Fruit fly (Drosophila melanogaster) whole organism, embryonic: ENCODE data around the gene CG2712.

Experiments
- Ada2b ChIP-seq: fragments of 200-800 bp; sonication (Bioruptor generic); IDR thresholded peaks from 2 replicates; pipeline ENCODE4 v1.3.6; 2022; ENCODE audit warnings: missing biosample characterization, missing genetic modification characterization
- Atf6 ChIP-seq: fragments of 200-800 bp; sonication (Bioruptor generic); IDR thresholded peaks from 2 replicates; pipeline ENCODE4 v1.3.6; 2022; ENCODE audit warnings: missing biosample characterization, missing genetic modification characterization
- CG10209 ChIP-seq: fragments of 200-800 bp; sonication (Bioruptor generic); optimal IDR thresholded peaks from 3 replicates; lab custom pipeline; 2017; ENCODE audit warnings: missing biosample characterization, mild to moderate bottlenecking, missing genetic modification characterization, missing genetic modification reagents
- CG1024 ChIP-seq: fragments of 200-800 bp; sonication (Bioruptor generic); IDR thresholded peaks from 2 replicates; pipeline ENCODE4 v1.3.6; 2022; ENCODE audit warnings: missing biosample characterization, missing genetic modification characterization
- CG10959 ChIP-seq: fragments of 200-800 bp; sonication (Bioruptor generic); IDR thresholded peaks from 2 replicates; pipeline ENCODE4 v1.3.6; 2022; ENCODE audit warnings: missing biosample characterization, missing genetic modification characterization
- CG11695 ChIP-seq: fragments of 200-800 bp; sonication (Bioruptor generic); IDR thresholded peaks from 3 replicates; pipeline ENCODE4 v1.3.6; 2022; ENCODE audit warnings: missing biosample characterization, missing genetic modification characterization
- CG12236 ChIP-seq: fragments of 200-800 bp; sonication (Bioruptor generic); optimal IDR thresholded peaks from 2 replicates; lab custom pipeline; 2016; ENCODE audit warnings: missing biosample characterization, missing genetic modification characterization
- CG1233 ChIP-seq: fragments of 200-800 bp; sonication (Bioruptor generic); optimal IDR thresholded peaks from 4 replicates; lab custom pipeline; 2018; ENCODE audit warnings: missing biosample characterization, mild to moderate bottlenecking, missing genetic modification characterization
- CG14667 ChIP-seq: fragments of 200-800 bp; sonication (Bioruptor generic); IDR thresholded peaks from 2 replicates; pipeline ENCODE4 v1.3.6; 2022; ENCODE audit warnings: missing biosample characterization, missing genetic modification characterization
- CG17328 ChIP-seq: fragments of 200-800 bp; sonication (Bioruptor generic); IDR thresholded peaks from 2 replicates; pipeline ENCODE4 v1.3.6; 2022; ENCODE audit warnings: missing biosample characterization, missing genetic modification characterization
- CG18262 ChIP-seq: fragments of 200-800 bp; optimal IDR thresholded peaks from 3 replicates; lab custom pipeline; 2019; ENCODE audit warnings: missing biosample characterization, mild to moderate bottlenecking, missing genetic modification characterization, moderate library complexity
- CG2199 ChIP-seq: fragments of 200-800 bp; sonication (Bioruptor generic); IDR thresholded peaks from 3 replicates; pipeline ENCODE4 v1.3.6; 2022; ENCODE audit warnings: missing biosample characterization, missing genetic modification characterization
- CG31388 ChIP-seq: fragments of 200-800 bp; sonication (Bioruptor generic); optimal IDR thresholded peaks from 2 replicates; lab custom pipeline; 2016; ENCODE audit warnings: missing biosample characterization, missing genetic modification characterization
- CG4854 ChIP-seq: fragments of 200-800 bp; sonication (Bioruptor generic); optimal IDR thresholded peaks from 2 replicates; lab custom pipeline; 2016; ENCODE audit warnings: missing biosample characterization, missing genetic modification characterization, inconsistent platforms
- CG6813 ChIP-seq: fragments of 200-800 bp; sonication (Bioruptor generic); optimal IDR thresholded peaks from 2 replicates; lab custom pipeline; 2017; ENCODE audit warnings: missing biosample characterization, missing genetic modification characterization, mild to moderate bottlenecking, moderate library complexity, missing genetic modification reagents
- CG6854 ChIP-seq: fragments of 200-800 bp; sonication (Bioruptor generic); optimal IDR thresholded peaks from 3 replicates; lab custom pipeline; 2017; ENCODE audit warnings: missing biosample characterization, mild to moderate bottlenecking, missing genetic modification characterization
- CG7271 ChIP-seq: fragments of 200-800 bp; sonication (Bioruptor generic); optimal IDR thresholded peaks from 2 replicates; lab custom pipeline; 2018; ENCODE audit warnings: missing biosample characterization, mild to moderate bottlenecking, missing genetic modification characterization, moderate library complexity
- CG7839 ChIP-seq: fragments of 200-800 bp; sonication (Bioruptor generic); optimal IDR thresholded peaks from 3 replicates; lab custom pipeline; 2018; ENCODE audit warnings: missing biosample characterization, mild to moderate bottlenecking, missing genetic modification characterization, moderate library complexity
- CG7928 ChIP-seq: fragments of 200-800 bp; sonication (Bioruptor generic); optimal IDR thresholded peaks from 2 replicates; lab custom pipeline; 2017; ENCODE audit warnings: missing biosample characterization, mild to moderate bottlenecking, missing genetic modification characterization
- CG8290 ChIP-seq, 3 experiments: fragments of 200-800 bp; sonication (Bioruptor generic); optimal IDR thresholded peaks; 2 replicates each; lab custom pipeline; 2016 to 2019; ENCODE audit warnings: missing biosample characterization in 3 of 3, missing genetic modification characterization in 3 of 3, mild to moderate bottlenecking in 2 of 3, moderate library complexity in 1 of 3
- Dad ChIP-seq: fragments of 200-800 bp; sonication (Bioruptor generic); optimal IDR thresholded peaks from 3 replicates; lab custom pipeline; 2016; ENCODE audit warnings: missing biosample characterization, missing genetic modification characterization
- Deaf1 ChIP-seq: fragments of 200-800 bp; optimal IDR thresholded peaks from 3 replicates; lab custom pipeline; 2019; ENCODE audit warnings: missing biosample characterization, mild to moderate bottlenecking, missing genetic modification characterization, moderate library complexity
- Dll ChIP-seq: fragments of 200-800 bp; sonication (Bioruptor generic); IDR thresholded peaks from 4 replicates; pipeline ENCODE4 v1.3.6; 2022; ENCODE audit warnings: missing biosample characterization, missing genetic modification characterization; ENCODE audit not compliant: partially characterized antibody
- Ets65A ChIP-seq: fragments of 200-800 bp; sonication (Bioruptor generic); peaks from one replicate; lab custom pipeline; 2016; ENCODE audit warnings: missing biosample characterization, missing genetic modification characterization
- Gug ChIP-seq: fragments of 200-800 bp; sonication (Bioruptor generic); IDR thresholded peaks from 4 replicates; pipeline ENCODE4 v1.3.6; 2022; ENCODE audit warnings: missing biosample characterization, missing genetic modification characterization
- HLHmδ ChIP-seq: fragments of 200-800 bp; sonication (Bioruptor generic); optimal IDR thresholded peaks from 2 replicates; lab custom pipeline; 2018; ENCODE audit warnings: missing biosample characterization, mild to moderate bottlenecking, missing genetic modification characterization, moderate library complexity
- HmgD ChIP-seq: fragments of 200-800 bp; sonication (Bioruptor generic); optimal IDR thresholded peaks from 3 replicates; lab custom pipeline; 2016; ENCODE audit warnings: missing biosample characterization, missing genetic modification characterization
- Jarid2 ChIP-seq: fragments of 200-800 bp; sonication (Bioruptor generic); optimal IDR thresholded peaks from 3 replicates; lab custom pipeline; 2017; ENCODE audit warnings: mild to moderate bottlenecking, missing biosample characterization, missing genetic modification reagents, missing genetic modification characterization
- Mrtf ChIP-seq: fragments of 200-800 bp; sonication (Bioruptor generic); IDR thresholded peaks from 3 replicates; pipeline ENCODE4 v1.3.6; 2022; ENCODE audit warnings: missing biosample characterization, missing genetic modification characterization
- Nf-YC ChIP-seq: fragments of 200-800 bp; optimal IDR thresholded peaks from 3 replicates; lab custom pipeline; 2019; ENCODE audit warnings: missing biosample characterization, mild to moderate bottlenecking, missing genetic modification characterization, moderate library complexity
- PHDP ChIP-seq: fragments of 200-800 bp; sonication (Bioruptor generic); optimal IDR thresholded peaks from 3 replicates; lab custom pipeline; 2018; ENCODE audit warnings: missing biosample characterization, mild to moderate bottlenecking, missing genetic modification characterization, moderate library complexity
- Six4 ChIP-seq: fragments of 200-800 bp; sonication (Bioruptor generic); optimal IDR thresholded peaks from 2 replicates; lab custom pipeline; 2016; ENCODE audit warnings: missing biosample characterization, missing genetic modification characterization
- Sry-δ ChIP-seq: fragments of 200-800 bp; sonication (Bioruptor generic); optimal IDR thresholded peaks from 2 replicates; lab custom pipeline; 2016; ENCODE audit warnings: missing biosample characterization, missing genetic modification characterization
- Tbp ChIP-seq: fragments of >200 bp; optimal IDR thresholded peaks from 2 replicates; lab custom pipeline; 2018; ENCODE audit warnings: missing biosample characterization, missing genetic modification characterization
- btn ChIP-seq: fragments of 200-800 bp; sonication (Bioruptor generic); optimal IDR thresholded peaks from 2 replicates; lab custom pipeline; 2016; ENCODE audit warnings: missing biosample characterization, missing genetic modification characterization
- dan ChIP-seq: fragments of 200-800 bp; sonication (Bioruptor generic); IDR thresholded peaks from 2 replicates; pipeline ENCODE4 v1.3.6; 2022; ENCODE audit warnings: missing biosample characterization, missing genetic modification characterization
- fd64A ChIP-seq: fragments of 200-800 bp; sonication (Bioruptor generic); optimal IDR thresholded peaks from 3 replicates; lab custom pipeline; 2018; ENCODE audit warnings: missing biosample characterization, mild to moderate bottlenecking, missing genetic modification characterization
- jigr1 ChIP-seq: fragments of 200-800 bp; sonication (Bioruptor generic); IDR thresholded peaks from 3 replicates; pipeline ENCODE4 v1.3.6; 2022; ENCODE audit warnings: missing biosample characterization, missing genetic modification characterization
- jing ChIP-seq: fragments of 200-800 bp; sonication (Bioruptor generic); optimal IDR thresholded peaks from 2 replicates; lab custom pipeline; 2018; ENCODE audit warnings: missing biosample characterization, mild to moderate bottlenecking, missing genetic modification characterization
- kni ChIP-seq: fragments of 200-800 bp; sonication (Bioruptor generic); optimal IDR thresholded peaks from 3 replicates; lab custom pipeline; 2017; ENCODE audit warnings: mild to moderate bottlenecking, missing biosample characterization, missing genetic modification reagents, missing genetic modification characterization
- nom ChIP-seq: fragments of 200-800 bp; sonication (Bioruptor generic); optimal IDR thresholded peaks from 2 replicates; lab custom pipeline; 2017; ENCODE audit warnings: missing biosample characterization, missing genetic modification characterization, mild to moderate bottlenecking, moderate library complexity, missing genetic modification reagents
- pan ChIP-seq, 4 experiments: fragments of >200 bp in 3 of 4; fragments of 200-800 bp in 1 of 4; sonication (Bioruptor generic) in 1 of 4; optimal IDR thresholded peaks in 3 of 4; IDR thresholded peaks in 1 of 4; 2 replicates each; pipeline versions ENCODE4 v1.3.6 to Lab custom; 2017 to 2022; ENCODE audit warnings: missing biosample characterization in 2 of 4, missing genetic modification characterization in 2 of 4, mixed read lengths in 1 of 4
- pb ChIP-seq: fragments of 200-800 bp; sonication (Bioruptor generic); optimal IDR thresholded peaks from 3 replicates; lab custom pipeline; 2016; ENCODE audit warnings: missing biosample characterization, missing genetic modification characterization
- pzg ChIP-seq: fragments of 200-800 bp; sonication (Bioruptor generic); optimal IDR thresholded peaks from 3 replicates; lab custom pipeline; 2018; ENCODE audit warnings: missing biosample characterization, mild to moderate bottlenecking, missing genetic modification characterization, moderate library complexity
- shn ChIP-seq: fragments of 200-800 bp; sonication (Bioruptor generic); optimal IDR thresholded peaks from 3 replicates; lab custom pipeline; 2016; ENCODE audit warnings: missing biosample characterization, missing genetic modification characterization
- slbo ChIP-seq: fragments of 200-800 bp; sonication (Bioruptor generic); IDR thresholded peaks from 2 replicates; pipeline ENCODE4 v1.3.6; 2022; ENCODE audit warnings: missing biosample characterization, missing genetic modification characterization
- sqz ChIP-seq: fragments of 200-800 bp; sonication (Bioruptor generic); optimal IDR thresholded peaks from 3 replicates; lab custom pipeline; 2018; ENCODE audit warnings: missing biosample characterization, mild to moderate bottlenecking, missing genetic modification characterization
- zen ChIP-seq: fragments of 200-800 bp; sonication (Bioruptor generic); optimal IDR thresholded peaks from 3 replicates; lab custom pipeline; 2018; ENCODE audit warnings: missing biosample characterization, mild to moderate bottlenecking, missing genetic modification characterization, moderate library complexity
- zen2 ChIP-seq: fragments of 200-800 bp; sonication (Bioruptor generic); IDR thresholded peaks from 3 replicates; pipeline ENCODE4 v1.3.6; 2022; ENCODE audit warnings: missing biosample characterization, missing genetic modification characterization; ENCODE audit not compliant: partially characterized antibody
- zf30C ChIP-seq: fragments of 200-800 bp; sonication (Bioruptor generic); optimal IDR thresholded peaks from 3 replicates; lab custom pipeline; 2018; ENCODE audit warnings: missing biosample characterization, mild to moderate bottlenecking, missing genetic modification characterization

CG2712 gene

DNA sequence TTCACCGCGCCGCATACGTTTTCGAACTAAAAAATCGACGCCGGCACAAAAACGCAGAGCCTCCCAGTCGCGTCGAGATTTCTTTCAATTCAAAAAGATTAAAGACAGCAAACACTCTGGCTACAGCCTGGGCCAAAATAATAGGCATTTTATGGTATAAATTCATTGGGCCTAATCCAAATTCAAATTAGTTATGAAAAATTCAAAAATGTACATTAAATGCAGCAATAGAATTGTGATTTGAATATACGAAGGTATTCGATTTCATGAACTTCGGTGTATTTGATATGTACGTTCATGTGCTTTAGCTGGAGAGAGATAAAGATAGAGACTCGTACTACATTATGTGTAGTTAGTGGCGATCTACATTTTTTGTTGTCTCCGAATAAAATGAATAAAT lies 11.8 kb downstream of the CG2712 start, which contains the start of gene Syx4 (continued):
- no peak for TF ChIP-seq dan (GFP tag; lab: Robert Waterston, UW)
- no peak for TF ChIP-seq Dll (GFP tag; lab: Robert Waterston, UW)
- TF ChIP-seq HLHmδ (GFP tag; lab: Kevin White, UChicago): no peak
- TF ChIP-seq shn (GFP tag; lab: Kevin White, UChicago): peak; percentile 76
- peak; percentile 90 for TF ChIP-seq CG10209 (GFP tag; lab: Kevin White, UChicago)
- no peak for TF ChIP-seq pan (optimal IDR thresholded peaks at IDR 0.05; lab: Kevin White, UChicago)
- peak in 1 of 2 experiments; percentile 93 for TF ChIP-seq pan (GFP tag; optimal IDR thresholded peaks at IDR 0.05 in 1 of 2, IDR thresholded peaks at IDR 0.05 in 1 of 2)
- TF ChIP-seq CG2199 (GFP tag; lab: Robert Waterston, UW): peak; percentile 79; the same call in 2 of the 3 replicates
- peak; percentile 79 for TF ChIP-seq Dad (GFP tag; lab: Kevin White, UChicago)
- peak; percentile 3 for TF ChIP-seq CG8290 (GFP tag; optimal IDR thresholded peaks at IDR 0.05; lab: Kevin White, UChicago)
- TF ChIP-seq CG8290 (tag; optimal IDR thresholded peaks at IDR 0.05; lab: Kevin White, UChicago): peak in 1 of 2 experiments; percentile 98
- peak; percentile 55 for TF ChIP-seq Sry-δ
- TF ChIP-seq kni (GFP tag; lab: Kevin White, UChicago): no peak
- TF ChIP-seq Deaf1 (tag; lab: Kevin White, UChicago): peak; percentile 72
- TF ChIP-seq pb (GFP tag; lab: Kevin White, UChicago): peak; percentile 81
- peak; percentile 91 for TF ChIP-seq CG6854 (GFP tag; lab: Kevin White, UChicago)
- peak; percentile 91 for TF ChIP-seq CG17328 (GFP tag; lab: Robert Waterston, UW)
- TF ChIP-seq fd64A (GFP tag; lab: Kevin White, UChicago): peak; percentile 49
- TF ChIP-seq zen (tag; lab: Kevin White, UChicago): peak; percentile 52
- TF ChIP-seq zf30C: no peak
- TF ChIP-seq btn: peak; percentile 75
- TF ChIP-seq CG14667 (GFP tag; lab: Robert Waterston, UW): peak; percentile 78
- peak; percentile 72 for TF ChIP-seq Six4 (GFP tag; lab: Kevin White, UChicago)
- TF ChIP-seq zen2 (GFP tag; lab: Robert Waterston, UW): no peak
- peak; percentile 65 for TF ChIP-seq CG31388 (GFP tag; lab: Kevin White, UChicago)
- TF ChIP-seq Mrtf (GFP tag; lab: Robert Waterston, UW): peak; percentile 86
- peak; percentile 80; the same call in 3 of the 4 replicates for TF ChIP-seq Gug (GFP tag; lab: Robert Waterston, UW)
- TF ChIP-seq CG10959 (GFP tag; lab: Robert Waterston, UW): peak; percentile 58; the same call in 1 of the 2 replicates
- peak; percentile 20 for TF ChIP-seq pzg
- TF ChIP-seq CG7271 (tag; lab: Kevin White, UChicago): no peak
- peak; percentile 68 for TF ChIP-seq nom (GFP tag; lab: Kevin White, UChicago)
- TF ChIP-seq CG4854 (GFP tag; lab: Kevin White, UChicago): peak; percentile 85
- peak; percentile 93 for TF ChIP-seq slbo (GFP tag; lab: Robert Waterston, UW)
- peak; percentile 28 for TF ChIP-seq HmgD (GFP tag; lab: Kevin White, UChicago)
- peak; percentile 95 for TF ChIP-seq PHDP (tag; lab: Kevin White, UChicago)
- 0 out of 3 replicates have a peak, but pooled peaks have one; percentile 29 for TF ChIP-seq jigr1 (GFP tag; lab: Robert Waterston, UW)
- peak; percentile 96 for TF ChIP-seq Ets65A (GFP tag; lab: Kevin White, UChicago)
- TF ChIP-seq CG7839 (tag; lab: Kevin White, UChicago): peak; percentile 95
- TF ChIP-seq jing (GFP tag; lab: Kevin White, UChicago): peak; percentile 75
- TF ChIP-seq Ada2b: peak; percentile 88
- peak; percentile 69 for TF ChIP-seq sqz (GFP tag; lab: Kevin White, UChicago)
- peak; percentile 87 for TF ChIP-seq CG18262 (tag; lab: Kevin White, UChicago)
- TF ChIP-seq CG6813: peak; percentile 86
- TF ChIP-seq Nf-YC (tag; lab: Kevin White, UChicago): peak; percentile 55
- no peak for TF ChIP-seq Tbp (GFP tag; lab: Kevin White, UChicago)
- peak; percentile 94 for TF ChIP-seq CG11695 (GFP tag; lab: Robert Waterston, UW)
- peak; percentile 67 for TF ChIP-seq Jarid2 (GFP tag; lab: Kevin White, UChicago)
- peak; percentile 63 for TF ChIP-seq CG12236 (GFP tag; lab: Kevin White, UChicago)
- peak; percentile 63 for TF ChIP-seq CG7928 (GFP tag; lab: Kevin White, UChicago)
- TF ChIP-seq Atf6 (GFP tag; lab: Robert Waterston, UW): peak; percentile 94
- peak; percentile 73 for TF ChIP-seq CG1024 (GFP tag; lab: Robert Waterston, UW)
- peak; percentile 87 for TF ChIP-seq CG1233
